Worm (Caenorhabditis elegans) whole organism, L3 larva: ENCODE measurements around the gene C11H1.9.

Source experiments
- ceh-16 ChIP-seq: sonication (generic microtip); optimal IDR thresholded peaks from 2 replicates; lab custom pipeline; 2017; ENCODE audit warnings: missing biosample characterization, missing genetic modification characterization
- ceh-28 ChIP-seq: fragments of 150-350 bp; optimal IDR thresholded peaks from 2 replicates; lab custom pipeline; 2014; ENCODE audit warnings: missing biosample characterization, missing genetic modification reagents, missing genetic modification characterization
- ceh-9 ChIP-seq: sonication (generic microtip); optimal IDR thresholded peaks from 2 replicates; lab custom pipeline; 2018; ENCODE audit warnings: missing biosample characterization, missing genetic modification characterization
- elt-3 ChIP-seq, 3 experiments: fragments of 150-350 bp in 1 of 3; sonication (generic microtip) in 2 of 3; optimal IDR thresholded peaks; 2 replicates in 2 of 3; 4 replicates in 1 of 3; lab custom pipeline; 2014 to 2017; ENCODE audit warnings: missing biosample characterization in 3 of 3, missing genetic modification characterization in 3 of 3
- lin-39 ChIP-seq: fragments of 150-350 bp; optimal IDR thresholded peaks from 2 replicates; lab custom pipeline; 2018; ENCODE audit warnings: missing biosample characterization, missing genetic modification reagents, missing genetic modification characterization
- mml-1 ChIP-seq: fragments of 150-350 bp; sonication (generic microtip); optimal IDR thresholded peaks from 3 replicates; lab custom pipeline; 2014; ENCODE audit warnings: missing biosample characterization, missing genetic modification characterization
- nhr-11 ChIP-seq: fragments of 150-350 bp; optimal IDR thresholded peaks from 2 replicates; lab custom pipeline; 2014; ENCODE audit warnings: missing biosample characterization, missing genetic modification characterization
- nhr-12 ChIP-seq: fragments of 150-350 bp; optimal IDR thresholded peaks from 2 replicates; lab custom pipeline; 2014; ENCODE audit warnings: missing biosample characterization, missing genetic modification characterization
- nhr-25 ChIP-seq: sonication (generic microtip); optimal IDR thresholded peaks from 2 replicates; lab custom pipeline; 2017; ENCODE audit warnings: missing biosample characterization, missing genetic modification characterization
- snpc-4 ChIP-seq: fragments of 150-350 bp; optimal IDR thresholded peaks from 2 replicates; lab custom pipeline; 2014; ENCODE audit warnings: missing biosample characterization, missing genetic modification characterization
- tbx-2 ChIP-seq: sonication (generic microtip); optimal IDR thresholded peaks from 2 replicates; lab custom pipeline; 2016; ENCODE audit warnings: mild to moderate bottlenecking, missing genetic modification characterization, missing compliant biosample characterization
- zag-1 ChIP-seq: fragments of 150-350 bp; optimal IDR thresholded peaks from 2 replicates; lab custom pipeline; 2014; ENCODE audit warnings: missing biosample characterization, missing genetic modification characterization
- ztf-11 ChIP-seq: fragments of 150-350 bp; optimal IDR thresholded peaks from 2 replicates; lab custom pipeline; 2014; ENCODE audit warnings: missing biosample characterization, missing genetic modification characterization

- no peak for TF ChIP-seq mml-1 (tag; lab: Kevin White, UChicago)
- TF ChIP-seq ztf-11 (tag; lab: Kevin White, UChicago): no peak
- no peak for TF ChIP-seq zag-1 (tag; lab: Kevin White, UChicago)
- TF ChIP-seq tbx-2: no peak
- TF ChIP-seq elt-3 (tag; optimal IDR thresholded peaks at IDR 0.05; lab: Kevin White, UChicago): no peak
- TF ChIP-seq nhr-11: no peak
- TF ChIP-seq ceh-9 (tag; lab: Kevin White, UChicago): no peak
- TF ChIP-seq snpc-4 (tag; lab: Kevin White, UChicago): no peak
- TF ChIP-seq nhr-25 (tag; lab: Kevin White, UChicago): no peak
- no peak for TF ChIP-seq ceh-28 (tag; lab: Kevin White, UChicago)
- TF ChIP-seq ceh-16 (tag; lab: Kevin White, UChicago): no peak
- no peak for TF ChIP-seq lin-39 (tag; lab: Kevin White, UChicago)
- no peak for TF ChIP-seq nhr-12 (tag; lab: Kevin White, UChicago)
Measured at ce11 chrX:14339723-14340122, 19.5 kb upstream of the C11H1.9 start.
